Worm (Caenorhabditis elegans) whole organism, early embryonic: ENCODE results near the gene ztf-7.

Experiments used
- B0310.2 ChIP-seq: sonication (generic microtip); optimal IDR thresholded peaks from 2 replicates; lab custom pipeline; 2016; ENCODE audit warnings: mild to moderate bottlenecking, missing genetic modification characterization, missing compliant biosample characterization
- aly-1 ChIP-seq: sonication (generic microtip); optimal IDR thresholded peaks from 2 replicates; lab custom pipeline; 2016; ENCODE audit warnings: missing genetic modification characterization, missing compliant biosample characterization
- ama-1 ChIP-seq: fragments of 150-350 bp; optimal IDR thresholded peaks from 2 replicates; lab custom pipeline; 2014
- ceh-13 ChIP-seq: fragments of 200-800 bp; sonication (Bioruptor generic); optimal IDR thresholded peaks from 2 replicates; lab custom pipeline; 2018; ENCODE audit warnings: mild to moderate bottlenecking, missing genetic modification characterization, missing compliant biosample characterization
- scrt-1 ChIP-seq: fragments of 200-800 bp; sonication (Bioruptor generic); IDR thresholded peaks from 2 replicates; pipeline ENCODE4 v1.3.6; 2022; ENCODE audit warnings: missing genetic modification characterization, missing compliant biosample characterization
- sea-1 ChIP-seq: fragments of 200-800 bp; sonication (Bioruptor generic); conservative IDR thresholded peaks from 2 replicates; pipeline ENCODE4 v1.3.6; 2022; ENCODE audit warnings: missing genetic modification characterization, missing compliant biosample characterization
- tbx-11 ChIP-seq: fragments of 200-800 bp; sonication (Bioruptor generic); IDR thresholded peaks from 2 replicates; pipeline ENCODE4 v1.3.6; 2022; ENCODE audit warnings: missing genetic modification characterization, missing compliant biosample characterization
- tra-4 ChIP-seq: sonication (generic microtip); optimal IDR thresholded peaks from 2 replicates; lab custom pipeline; 2017; ENCODE audit warnings: missing genetic modification characterization, missing compliant biosample characterization

- TF ChIP-seq ceh-13 (GFP tag; lab: Kevin White, UChicago) (no peak), ama-1 (no peak), B0310.2 (tag; lab: Kevin White, UChicago) (no peak), sea-1 (GFP tag; lab: Robert Waterston, UW) (no peak), scrt-1 (GFP tag; lab: Robert Waterston, UW) (no peak), tra-4 (no peak), tbx-11 (GFP tag; lab: Robert Waterston, UW) (no peak), aly-1 (tag; lab: Kevin White, UChicago) (no peak)
Observed at ce11 chrV:9755725-9756124, 33.8 kb downstream of the ztf-7 start, which contains the start of gene F58E6.8.
